Worm (Caenorhabditis elegans) whole organism, L2 larva: Measurements from ENCODE around the gene iars-1.
A peak's percentile ranks its signal among the peaks of the same experiment; 100 is the strongest.

Experiments used
- C34F6.9 ChIP-seq: fragments of 150-350 bp; optimal IDR thresholded peaks from 2 replicates; lab custom pipeline; 2014; ENCODE audit warnings: missing biosample characterization, missing genetic modification characterization
- F13H6.1 ChIP-seq: sonication (generic microtip); optimal IDR thresholded peaks from 2 replicates; lab custom pipeline; 2016; ENCODE audit warnings: missing genetic modification characterization, missing compliant biosample characterization
- R02D3.7 ChIP-seq: fragments of 150-350 bp; optimal IDR thresholded peaks from 2 replicates; lab custom pipeline; 2014; ENCODE audit warnings: missing biosample characterization, missing genetic modification characterization
- Y55F3AM.14 ChIP-seq: fragments of 200-800 bp; sonication (Bioruptor generic); optimal IDR thresholded peaks from 2 replicates; lab custom pipeline; 2018; ENCODE audit warnings: mild to moderate bottlenecking, missing genetic modification characterization, missing compliant biosample characterization
- ZK546.5 ChIP-seq: sonication (generic microtip); optimal IDR thresholded peaks from 2 replicates; lab custom pipeline; 2017; ENCODE audit warnings: missing biosample characterization, missing genetic modification characterization
- alr-1 ChIP-seq: fragments of 150-350 bp; optimal IDR thresholded peaks from 2 replicates; lab custom pipeline; 2014; ENCODE audit warnings: missing biosample characterization, missing genetic modification characterization
- aly-2 ChIP-seq: fragments of 150-350 bp; optimal IDR thresholded peaks from 2 replicates; lab custom pipeline; 2014; ENCODE audit warnings: missing biosample characterization, missing genetic modification characterization
- ama-1 ChIP-seq: fragments of 150-350 bp; optimal IDR thresholded peaks from 2 replicates; lab custom pipeline; 2018; ENCODE audit warnings: inconsistent platforms
- blmp-1 ChIP-seq: sonication (generic microtip); optimal IDR thresholded peaks from 2 replicates; lab custom pipeline; 2017; ENCODE audit warnings: missing genetic modification characterization, mild to moderate bottlenecking, missing compliant biosample characterization, antibody characterized with exemption, moderate library complexity; ENCODE audit not compliant: insufficient read depth
- ceh-16 ChIP-seq: fragments of 150-350 bp; optimal IDR thresholded peaks from 2 replicates; lab custom pipeline; 2014; ENCODE audit warnings: missing biosample characterization, missing genetic modification characterization
- crh-2 ChIP-seq: sonication (generic microtip); optimal IDR thresholded peaks from 2 replicates; lab custom pipeline; 2017; ENCODE audit warnings: missing biosample characterization, missing genetic modification characterization
- dmd-4 ChIP-seq: sonication (generic microtip); optimal IDR thresholded peaks from 2 replicates; lab custom pipeline; 2017; ENCODE audit warnings: missing biosample characterization, missing genetic modification characterization
- egl-27 ChIP-seq: sonication (generic microtip); optimal IDR thresholded peaks from 3 replicates; lab custom pipeline; 2017; ENCODE audit warnings: missing biosample characterization, missing genetic modification reagents, missing genetic modification characterization
- elt-1 ChIP-seq: fragments of 150-350 bp; optimal IDR thresholded peaks from 2 replicates; lab custom pipeline; 2014; ENCODE audit warnings: missing biosample characterization, missing genetic modification characterization
- fos-1 ChIP-seq: fragments of 150-350 bp; optimal IDR thresholded peaks from 2 replicates; lab custom pipeline; 2014; ENCODE audit warnings: missing biosample characterization, missing genetic modification characterization
- gmeb-1 ChIP-seq: fragments of 150-350 bp; optimal IDR thresholded peaks from 2 replicates; lab custom pipeline; 2014; ENCODE audit warnings: missing biosample characterization, missing genetic modification characterization
- lin-11 ChIP-seq: fragments of 150-350 bp; sonication (generic microtip); optimal IDR thresholded peaks from 2 replicates; lab custom pipeline; 2014; ENCODE audit warnings: missing biosample characterization, missing genetic modification characterization, inconsistent platforms, mixed read lengths
- lin-13 ChIP-seq: fragments of 150-350 bp; optimal IDR thresholded peaks from 2 replicates; lab custom pipeline; 2014; ENCODE audit warnings: missing biosample characterization, missing genetic modification reagents, missing genetic modification characterization
- lin-39 ChIP-seq: fragments of 150-350 bp; optimal IDR thresholded peaks from 2 replicates; lab custom pipeline; 2014; ENCODE audit warnings: missing biosample characterization, missing genetic modification reagents, missing genetic modification characterization
- lsy-2 ChIP-seq, 2 experiments: fragments of 150-350 bp in 1 of 2; sonication (generic microtip) in 1 of 2; optimal IDR thresholded peaks; 2 replicates each; lab custom pipeline; 2014 to 2017; ENCODE audit warnings: missing biosample characterization in 2 of 2, missing genetic modification characterization in 2 of 2
- mab-5 ChIP-seq: fragments of 150-350 bp; optimal IDR thresholded peaks from 2 replicates; lab custom pipeline; 2014; ENCODE audit warnings: missing biosample characterization, missing genetic modification characterization
- mbf-1 ChIP-seq: sonication (generic microtip); optimal IDR thresholded peaks from 2 replicates; lab custom pipeline; 2017; ENCODE audit warnings: missing biosample characterization, missing genetic modification characterization
- nhr-10 ChIP-seq: sonication (generic microtip); optimal IDR thresholded peaks from 2 replicates; lab custom pipeline; 2017; ENCODE audit warnings: missing biosample characterization, missing genetic modification characterization
- nhr-11 ChIP-seq: fragments of 150-350 bp; optimal IDR thresholded peaks from 2 replicates; lab custom pipeline; 2014; ENCODE audit warnings: missing biosample characterization, missing genetic modification characterization
- nhr-129 ChIP-seq: fragments of 150-350 bp; optimal IDR thresholded peaks from 2 replicates; lab custom pipeline; 2014; ENCODE audit warnings: missing biosample characterization, missing genetic modification characterization
- nhr-21 ChIP-seq: fragments of 150-350 bp; optimal IDR thresholded peaks from 2 replicates; lab custom pipeline; 2014; ENCODE audit warnings: missing biosample characterization, missing genetic modification characterization
- nhr-23 ChIP-seq: fragments of 150-350 bp; optimal IDR thresholded peaks from 2 replicates; lab custom pipeline; 2014; ENCODE audit warnings: missing biosample characterization, missing genetic modification reagents, missing genetic modification characterization
- nhr-25 ChIP-seq: fragments of 150-350 bp; sonication (generic microtip); optimal IDR thresholded peaks from 3 replicates; lab custom pipeline; 2014; ENCODE audit warnings: missing biosample characterization, missing genetic modification characterization
- nhr-6 ChIP-seq: fragments of 150-350 bp; optimal IDR thresholded peaks from 2 replicates; lab custom pipeline; 2014; ENCODE audit warnings: missing biosample characterization, missing genetic modification characterization
- nhr-77 ChIP-seq: fragments of 150-350 bp; optimal IDR thresholded peaks from 2 replicates; lab custom pipeline; 2014; ENCODE audit warnings: missing biosample characterization, missing genetic modification characterization
- peb-1 ChIP-seq: fragments of 150-350 bp; optimal IDR thresholded peaks from 2 replicates; lab custom pipeline; 2014; ENCODE audit warnings: missing biosample characterization, missing genetic modification characterization
- sem-4 ChIP-seq: fragments of 150-350 bp; optimal IDR thresholded peaks from 2 replicates; lab custom pipeline; 2014; ENCODE audit warnings: missing biosample characterization, missing genetic modification reagents, missing genetic modification characterization
- skn-1 ChIP-seq: sonication (generic microtip); optimal IDR thresholded peaks from 2 replicates; lab custom pipeline; 2017; ENCODE audit warnings: missing biosample characterization, missing genetic modification characterization
- sma-3 ChIP-seq: sonication (generic microtip); optimal IDR thresholded peaks from 2 replicates; lab custom pipeline; 2016; ENCODE audit warnings: missing genetic modification reagents, missing genetic modification characterization, missing compliant biosample characterization
- sma-9 ChIP-seq, 2 experiments: fragments of 150-350 bp in 1 of 2; sonication (generic microtip) in 1 of 2; optimal IDR thresholded peaks; 2 replicates each; lab custom pipeline; 2014 to 2016; ENCODE audit warnings: missing genetic modification characterization in 2 of 2, mild to moderate bottlenecking in 1 of 2, missing biosample characterization in 1 of 2, missing compliant biosample characterization in 1 of 2, missing genetic modification reagents in 1 of 2, moderate library complexity in 1 of 2
- unc-39 ChIP-seq: fragments of 150-350 bp; optimal IDR thresholded peaks from 2 replicates; lab custom pipeline; 2014; ENCODE audit warnings: missing biosample characterization, missing genetic modification characterization
- unc-55 ChIP-seq: fragments of 150-350 bp; sonication (generic microtip); optimal IDR thresholded peaks from 3 replicates; lab custom pipeline; 2014; ENCODE audit warnings: missing biosample characterization, missing genetic modification reagents, missing genetic modification characterization
- unc-62 ChIP-seq: fragments of 150-350 bp; optimal IDR thresholded peaks from 2 replicates; lab custom pipeline; 2014; ENCODE audit warnings: missing biosample characterization, missing genetic modification reagents, missing genetic modification characterization
- zag-1 ChIP-seq: fragments of 150-350 bp; optimal IDR thresholded peaks from 2 replicates; lab custom pipeline; 2014; ENCODE audit warnings: missing biosample characterization, missing genetic modification characterization
- ztf-1 ChIP-seq: fragments of 200-800 bp; sonication (Bioruptor generic); conservative IDR thresholded peaks from 2 replicates; pipeline ENCODE4 v1.3.6; 2022; ENCODE audit warnings: missing genetic modification characterization, missing compliant biosample characterization
- ztf-11 ChIP-seq: sonication (generic microtip); optimal IDR thresholded peaks from 2 replicates; lab custom pipeline; 2017; ENCODE audit warnings: missing biosample characterization, missing genetic modification characterization

The iars-1 gene

ce11 chrIV:10360336-10360735 lies 8.1 kb upstream of the iars-1 start, which contains the start of gene ugt-59:
ugt-59 (plus strand) TSS chrIV:10360636.
- no peak for TF ChIP-seq ztf-11 (tag; lab: Kevin White, UChicago)
- TF ChIP-seq R02D3.7: no peak
- no peak for TF ChIP-seq unc-62
- TF ChIP-seq nhr-6 (tag; lab: Kevin White, UChicago): no peak
- TF ChIP-seq egl-27 (tag; lab: Kevin White, UChicago): no peak
- TF ChIP-seq lin-39: no peak
- no peak for TF ChIP-seq unc-39 (tag; lab: Kevin White, UChicago)
- no peak for TF ChIP-seq dmd-4 (tag; lab: Kevin White, UChicago)
- no peak for TF ChIP-seq sma-9 (GFP tag; optimal IDR thresholded peaks at IDR 0.05; lab: Kevin White, UChicago)
- no peak for TF ChIP-seq sma-9 (tag; optimal IDR thresholded peaks at IDR 0.05; lab: Kevin White, UChicago)
- TF ChIP-seq F13H6.1 (tag; lab: Kevin White, UChicago): no peak
- no peak for TF ChIP-seq Y55F3AM.14
- TF ChIP-seq nhr-10 (tag; lab: Kevin White, UChicago): no peak
- TF ChIP-seq ZK546.5 (tag; lab: Kevin White, UChicago): no peak
- TF ChIP-seq zag-1: no peak
- TF ChIP-seq unc-55: no peak

DNA sequence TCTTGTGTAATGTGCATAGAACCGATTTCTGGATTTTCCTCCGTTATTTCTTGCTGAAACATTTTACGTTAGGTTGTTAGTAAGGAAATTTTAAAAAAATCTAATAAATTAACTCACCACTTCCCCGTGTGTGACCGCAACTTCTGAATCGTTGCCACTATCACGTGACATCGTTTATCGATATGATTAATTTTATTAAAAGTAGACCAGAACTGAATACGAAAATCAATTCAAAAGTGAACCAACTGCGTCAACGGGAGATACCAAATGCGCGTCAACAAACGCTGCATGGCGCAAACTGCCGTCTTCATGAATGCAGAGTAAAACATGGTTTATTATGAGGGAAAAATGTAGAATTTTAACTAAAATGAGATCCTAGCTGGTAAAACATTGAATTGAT lies 2.4 kb upstream of the iars-1 start, which contains the start of gene sir-2.1:
Gene sir-2.1 (minus strand): TSS at position 212 of the 400 bp plus-strand sequence.
- TF ChIP-seq sma-9 (GFP tag; optimal IDR thresholded peaks at IDR 0.05; lab: Kevin White, UChicago): peak; percentile 53
- TF ChIP-seq sma-9 (tag; optimal IDR thresholded peaks at IDR 0.05; lab: Kevin White, UChicago): no peak
- TF ChIP-seq nhr-129: peak; percentile 54
- peak in 1 of 2 experiments; percentile 69 for TF ChIP-seq lsy-2 (tag; optimal IDR thresholded peaks at IDR 0.05; lab: Kevin White, UChicago)
- peak; percentile 54 for TF ChIP-seq unc-55
- TF ChIP-seq crh-2 (tag; lab: Kevin White, UChicago): peak; percentile 83
- peak; percentile 49 for TF ChIP-seq sma-3 (GFP tag; lab: Kevin White, UChicago)
- TF ChIP-seq ztf-1: no peak
- peak; percentile 40 for TF ChIP-seq F13H6.1 (tag; lab: Kevin White, UChicago)
- TF ChIP-seq C34F6.9 (tag; lab: Kevin White, UChicago): peak; percentile 64
- TF ChIP-seq gmeb-1 (tag; lab: Kevin White, UChicago): peak; percentile 67
- TF ChIP-seq sem-4 (tag; lab: Kevin White, UChicago): no peak
- TF ChIP-seq mbf-1 (tag; lab: Kevin White, UChicago): no peak
- TF ChIP-seq nhr-25 (tag; lab: Kevin White, UChicago): peak; percentile 29

DNA sequence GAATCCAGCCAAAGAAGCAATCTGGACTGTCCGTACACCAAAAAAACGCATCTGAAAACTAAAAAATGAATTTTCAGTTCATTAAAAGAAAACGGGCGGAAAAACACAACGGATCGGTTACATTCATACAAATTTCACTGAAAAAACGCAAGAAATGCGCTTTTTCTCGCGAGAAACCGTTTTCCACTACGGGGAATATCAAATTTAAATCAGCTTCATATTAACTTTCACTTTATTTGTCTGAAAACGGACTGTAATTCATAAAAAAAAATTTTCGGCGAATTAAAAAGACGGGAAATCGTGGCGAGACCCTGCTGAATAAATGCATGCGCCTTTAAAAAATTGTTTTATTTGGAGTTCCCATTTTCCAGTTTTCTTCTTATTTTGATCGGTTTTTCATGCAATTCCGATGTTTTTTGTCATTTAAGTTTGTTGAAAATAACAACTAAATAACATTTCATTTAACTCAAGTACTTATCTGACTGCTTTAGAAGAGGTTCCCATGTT lies 608 bp upstream of the iars-1 start, which contains the start of gene pges-2:
Gene pges-2 (minus strand): TSS at position 51 of the 507 bp plus-strand sequence.
- TF ChIP-seq crh-2 (tag; lab: Kevin White, UChicago): no peak
- no peak for TF ChIP-seq alr-1 (tag; lab: Kevin White, UChicago)
- no peak for TF ChIP-seq nhr-21 (tag; lab: Kevin White, UChicago)
- TF ChIP-seq unc-55: peak; percentile 58
- TF ChIP-seq aly-2 (tag; lab: Kevin White, UChicago): no peak
- peak in 1 of 2 experiments; percentile 62 for TF ChIP-seq lsy-2 (tag; optimal IDR thresholded peaks at IDR 0.05; lab: Kevin White, UChicago)
- TF ChIP-seq egl-27 (tag; lab: Kevin White, UChicago): no peak
- TF ChIP-seq peb-1: no peak
- TF ChIP-seq C34F6.9 (tag; lab: Kevin White, UChicago): peak; percentile 53

DNA sequence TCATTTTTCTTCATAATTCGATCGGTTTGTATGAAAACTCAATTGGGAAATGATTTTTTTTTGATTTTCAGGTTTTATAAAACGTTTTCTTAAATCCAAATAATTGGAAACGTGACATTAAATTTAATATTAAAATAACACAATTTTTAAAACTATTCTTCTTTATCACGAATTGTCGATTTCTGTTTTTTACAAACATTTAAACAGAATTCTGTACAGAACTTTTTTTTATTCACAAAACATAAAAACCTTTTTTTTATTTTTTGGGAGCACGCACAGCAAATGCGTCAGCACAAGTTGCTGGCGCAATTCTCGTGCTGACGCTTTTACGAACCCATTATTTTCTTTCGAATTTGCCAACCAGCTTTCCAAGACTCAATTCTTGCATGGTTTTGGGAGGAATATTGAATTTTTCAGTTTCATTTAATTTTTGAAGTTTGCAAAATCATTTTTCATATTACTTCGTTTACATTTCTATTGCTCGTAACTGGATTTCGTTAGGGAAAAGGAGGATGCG lies 5.4 kb downstream of the iars-1 start, which contains the start of gene mpz-5:
Gene mpz-5 (minus strand): TSS at position 51 of the 517 bp plus-strand sequence.
- TF ChIP-seq ama-1 (lab: Kevin White, UChicago) (peak; percentile 9), unc-39 (tag; lab: Kevin White, UChicago) (no peak), elt-1 (no peak), skn-1 (tag; lab: Kevin White, UChicago) (no peak), nhr-10 (tag; lab: Kevin White, UChicago) (no peak), lin-11 (tag; lab: Kevin White, UChicago) (peak; percentile 47), nhr-23 (tag; lab: Kevin White, UChicago) (no peak), sma-3 (GFP tag; lab: Kevin White, UChicago) (peak; percentile 68), F13H6.1 (tag; lab: Kevin White, UChicago) (peak; percentile 52), crh-2 (tag; lab: Kevin White, UChicago) (peak; percentile 94), sem-4 (tag; lab: Kevin White, UChicago) (peak; percentile 9), egl-27 (tag; lab: Kevin White, UChicago) (peak; percentile 46), nhr-25 (tag; lab: Kevin White, UChicago) (peak; percentile 80), ztf-1 (no peak), mbf-1 (tag; lab: Kevin White, UChicago) (no peak), C34F6.9 (tag; lab: Kevin White, UChicago) (peak; percentile 92), zag-1 (no peak), nhr-11 (tag; lab: Kevin White, UChicago) (no peak), Y55F3AM.14 (no peak), ztf-11 (tag; lab: Kevin White, UChicago) (no peak), lin-13 (GFP tag; lab: Kevin White, UChicago) (peak; percentile 71), gmeb-1 (tag; lab: Kevin White, UChicago) (peak; percentile 83), lsy-2 (tag; optimal IDR thresholded peaks at IDR 0.05; lab: Kevin White, UChicago) (peak; percentile 72 to 87), blmp-1 (tag; lab: Kevin White, UChicago) (no peak), nhr-77 (tag; lab: Kevin White, UChicago) (no peak), nhr-21 (tag; lab: Kevin White, UChicago) (peak; percentile 17), mab-5 (tag; lab: Kevin White, UChicago) (peak; percentile 17), nhr-6 (tag; lab: Kevin White, UChicago) (peak; percentile 43), ceh-16 (no peak), lin-39 (no peak), fos-1 (peak; percentile 46), ZK546.5 (tag; lab: Kevin White, UChicago) (no peak), unc-55 (peak; percentile 78)
